Worm (Caenorhabditis elegans) whole organism, young adult: ENCODE measurements around the gene C14E2.7.

Source experiments
- B0019.2 ChIP-seq: fragments of 200-800 bp; sonication (Bioruptor generic); conservative IDR thresholded peaks from 2 replicates; pipeline ENCODE4 v1.3.6; 2022; ENCODE audit warnings: missing genetic modification reagents, missing genetic modification characterization, missing compliant biosample characterization
- B0336.3 ChIP-seq: fragments of 200-800 bp; sonication (Bioruptor generic); IDR thresholded peaks from 2 replicates; pipeline ENCODE4 v1.3.6; 2022; ENCODE audit warnings: missing genetic modification characterization, missing compliant biosample characterization
- D2030.7 ChIP-seq: fragments of 200-800 bp; sonication (Bioruptor generic); IDR thresholded peaks from 2 replicates; pipeline ENCODE4 v1.3.6; 2022; ENCODE audit warnings: missing genetic modification reagents, missing genetic modification characterization, missing compliant biosample characterization
- F22D6.2 ChIP-seq: sonication (generic microtip); optimal IDR thresholded peaks from 2 replicates; lab custom pipeline; 2016; ENCODE audit warnings: mild to moderate bottlenecking, missing genetic modification characterization, missing compliant biosample characterization
- F33H1.4 ChIP-seq: fragments of 200-800 bp; sonication (Bioruptor generic); IDR thresholded peaks from 2 replicates; pipeline ENCODE4 v1.3.6; 2022; ENCODE audit warnings: missing genetic modification reagents, missing genetic modification characterization, missing compliant biosample characterization
- F55B11.4 ChIP-seq: sonication (generic microtip); optimal IDR thresholded peaks from 2 replicates; lab custom pipeline; 2016; ENCODE audit warnings: missing compliant biosample characterization, missing genetic modification characterization, borderline replicate concordance; ENCODE audit not compliant: insufficient read depth
- F57A8.1 ChIP-seq: fragments of 200-800 bp; sonication (Bioruptor generic); optimal IDR thresholded peaks from 2 replicates; lab custom pipeline; 2018; ENCODE audit warnings: mild to moderate bottlenecking, missing genetic modification characterization, moderate library complexity, missing compliant biosample characterization
- K11D2.4 ChIP-seq: fragments of 200-800 bp; sonication (Bioruptor generic); IDR thresholded peaks from 2 replicates; pipeline ENCODE4 v1.3.6; 2022; ENCODE audit warnings: missing genetic modification reagents, missing genetic modification characterization, missing compliant biosample characterization
- K12H6.12 ChIP-seq: fragments of 200-800 bp; sonication (Bioruptor generic); optimal IDR thresholded peaks from 2 replicates; lab custom pipeline; 2018; ENCODE audit warnings: mild to moderate bottlenecking, missing genetic modification characterization, missing compliant biosample characterization
- Y53F4B.3 ChIP-seq: fragments of 200-800 bp; sonication (Bioruptor generic); IDR thresholded peaks from 2 replicates; pipeline ENCODE4 v1.3.6; 2022; ENCODE audit warnings: missing genetic modification reagents, missing genetic modification characterization, missing compliant biosample characterization
- Y56A3A.18 ChIP-seq: fragments of 200-800 bp; sonication (Bioruptor generic); IDR thresholded peaks from 2 replicates; pipeline ENCODE4 v1.3.6; 2022; ENCODE audit warnings: missing genetic modification reagents, missing genetic modification characterization, missing compliant biosample characterization
- Y95B8A.8 ChIP-seq: fragments of 200-800 bp; sonication (Bioruptor generic); IDR thresholded peaks from 2 replicates; pipeline ENCODE4 v1.3.6; 2022; ENCODE audit warnings: missing genetic modification reagents, missing genetic modification characterization, missing compliant biosample characterization
- ZK185.1 ChIP-seq: sonication (generic microtip); optimal IDR thresholded peaks from 2 replicates; lab custom pipeline; 2016; ENCODE audit warnings: mild to moderate bottlenecking, missing genetic modification characterization, missing compliant biosample characterization; ENCODE audit not compliant: poor library complexity, severe bottlenecking
- athp-1 ChIP-seq: sonication (generic microtip); optimal IDR thresholded peaks from 2 replicates; lab custom pipeline; 2017; ENCODE audit warnings: mild to moderate bottlenecking, missing genetic modification characterization, missing compliant biosample characterization
- attf-3 ChIP-seq: fragments of 200-800 bp; sonication (Bioruptor generic); conservative IDR thresholded peaks from 2 replicates; pipeline ENCODE4 v1.3.6; 2022; ENCODE audit warnings: missing genetic modification reagents, missing genetic modification characterization, missing compliant biosample characterization
- bed-2 ChIP-seq: fragments of 200-800 bp; sonication (Bioruptor generic); IDR thresholded peaks from 2 replicates; pipeline ENCODE4 v1.3.6; 2022; ENCODE audit warnings: missing genetic modification reagents, missing genetic modification characterization, missing compliant biosample characterization
- cebp-2 ChIP-seq: fragments of 200-800 bp; sonication (Bioruptor generic); IDR thresholded peaks from 2 replicates; pipeline ENCODE4 v1.3.6; 2022; ENCODE audit warnings: missing genetic modification characterization, missing compliant biosample characterization
- ceh-100 ChIP-seq: fragments of 200-800 bp; sonication (Bioruptor generic); IDR thresholded peaks from 2 replicates; pipeline ENCODE4 v1.3.6; 2022; ENCODE audit warnings: missing genetic modification reagents, missing genetic modification characterization, missing compliant biosample characterization
- ceh-27 ChIP-seq: fragments of 200-800 bp; sonication (Bioruptor generic); optimal IDR thresholded peaks from 2 replicates; lab custom pipeline; 2018; ENCODE audit warnings: mild to moderate bottlenecking, missing genetic modification characterization, moderate library complexity, missing compliant biosample characterization
- chd-7 ChIP-seq: sonication (generic microtip); optimal IDR thresholded peaks from 2 replicates; lab custom pipeline; 2016; ENCODE audit warnings: mild to moderate bottlenecking, missing genetic modification characterization, moderate library complexity, missing compliant biosample characterization
- egl-44 ChIP-seq: fragments of 200-800 bp; sonication (Bioruptor generic); IDR thresholded peaks from 2 replicates; pipeline ENCODE4 v1.3.6; 2022; ENCODE audit warnings: missing genetic modification reagents, missing genetic modification characterization, missing compliant biosample characterization
- egrh-3 ChIP-seq: fragments of 200-800 bp; sonication (Bioruptor generic); IDR thresholded peaks from 2 replicates; pipeline ENCODE4 v1.3.6; 2022; ENCODE audit warnings: missing genetic modification reagents, missing genetic modification characterization, missing compliant biosample characterization
- ekl-4 ChIP-seq: fragments of 200-800 bp; sonication (Bioruptor generic); IDR thresholded peaks from 2 replicates; pipeline ENCODE4 v1.3.6; 2022; ENCODE audit warnings: missing genetic modification reagents, missing genetic modification characterization, missing compliant biosample characterization
- ets-4 ChIP-seq: fragments of 200-800 bp; sonication (Bioruptor generic); optimal IDR thresholded peaks from 2 replicates; lab custom pipeline; 2018; ENCODE audit warnings: mild to moderate bottlenecking, missing genetic modification characterization, missing compliant biosample characterization
- him-1 ChIP-seq: sonication (generic microtip); optimal IDR thresholded peaks from 2 replicates; lab custom pipeline; 2016; ENCODE audit warnings: missing genotype, missing genetic modification reagents, missing genetic modification characterization, missing compliant biosample characterization
- hlh-12 ChIP-seq: sonication (generic microtip); optimal IDR thresholded peaks from 2 replicates; lab custom pipeline; 2016; ENCODE audit warnings: missing genetic modification characterization, missing compliant biosample characterization
- hmg-1.2 ChIP-seq: fragments of 200-800 bp; sonication (Bioruptor generic); IDR thresholded peaks from 2 replicates; pipeline ENCODE4 v1.3.6; 2022; ENCODE audit warnings: missing genetic modification reagents, missing genetic modification characterization, missing compliant biosample characterization
- hmg-20 ChIP-seq: fragments of 200-800 bp; sonication (Bioruptor generic); IDR thresholded peaks from 2 replicates; pipeline ENCODE4 v1.3.6; 2022; ENCODE audit warnings: missing genetic modification reagents, missing genetic modification characterization, missing compliant biosample characterization
- let-526 ChIP-seq: fragments of 200-800 bp; sonication (Bioruptor generic); IDR thresholded peaks from 2 replicates; pipeline ENCODE4 v1.3.6; 2022; ENCODE audit warnings: missing genetic modification reagents, missing genetic modification characterization, missing compliant biosample characterization
- lsl-1 ChIP-seq: fragments of 200-800 bp; sonication (Bioruptor generic); optimal IDR thresholded peaks from 2 replicates; lab custom pipeline; 2018; ENCODE audit warnings: mild to moderate bottlenecking, missing genetic modification characterization, moderate library complexity, missing compliant biosample characterization
- madf-10 ChIP-seq: sonication (generic microtip); optimal IDR thresholded peaks from 2 replicates; lab custom pipeline; 2016; ENCODE audit warnings: mild to moderate bottlenecking, missing genetic modification characterization, missing compliant biosample characterization
- madf-3 ChIP-seq: fragments of 200-800 bp; sonication (Bioruptor generic); IDR thresholded peaks from 2 replicates; pipeline ENCODE4 v1.3.6; 2022; ENCODE audit warnings: missing genetic modification reagents, missing genetic modification characterization, missing compliant biosample characterization
- madf-6 ChIP-seq: fragments of 200-800 bp; sonication (Bioruptor generic); IDR thresholded peaks from 2 replicates; pipeline ENCODE4 v1.3.6; 2022; ENCODE audit warnings: missing genetic modification reagents, missing genetic modification characterization, missing compliant biosample characterization
- mxl-1 ChIP-seq: sonication (generic microtip); optimal IDR thresholded peaks from 2 replicates; lab custom pipeline; 2016; ENCODE audit warnings: missing genetic modification characterization, missing compliant biosample characterization
- nfyb-1 ChIP-seq: fragments of 200-800 bp; sonication (Bioruptor generic); IDR thresholded peaks from 2 replicates; pipeline ENCODE4 v1.3.6; 2022; ENCODE audit warnings: missing genetic modification reagents, missing genetic modification characterization, missing compliant biosample characterization
- nhr-179 ChIP-seq: sonication (generic microtip); optimal IDR thresholded peaks from 2 replicates; lab custom pipeline; 2016; ENCODE audit warnings: mild to moderate bottlenecking, missing genetic modification characterization, missing compliant biosample characterization
- nhr-27 ChIP-seq: fragments of 200-800 bp; sonication (Bioruptor generic); optimal IDR thresholded peaks from 2 replicates; lab custom pipeline; 2018; ENCODE audit warnings: mild to moderate bottlenecking, missing genetic modification characterization, moderate library complexity, missing compliant biosample characterization
- nhr-90 ChIP-seq: sonication (generic microtip); optimal IDR thresholded peaks from 2 replicates; lab custom pipeline; 2016; ENCODE audit warnings: missing genotype, mild to moderate bottlenecking, missing genetic modification characterization, missing compliant biosample characterization
- pbrm-1 ChIP-seq: fragments of 200-800 bp; sonication (Bioruptor generic); IDR thresholded peaks from 2 replicates; pipeline ENCODE4 v1.3.6; 2022; ENCODE audit warnings: missing genetic modification reagents, missing genetic modification characterization, missing compliant biosample characterization
- pha-4 ChIP-seq: fragments of 150-350 bp; sonication (generic microtip); optimal IDR thresholded peaks from 2 replicates; lab custom pipeline; 2014; ENCODE audit warnings: missing biosample characterization, missing genetic modification reagents, missing genetic modification characterization
- rec-8 ChIP-seq, 2 experiments: sonication (generic microtip); optimal IDR thresholded peaks; 2 replicates each; lab custom pipeline; 2016; ENCODE audit warnings: mild to moderate bottlenecking in 2 of 2, missing genetic modification characterization in 2 of 2, missing genetic modification reagents in 2 of 2, missing genotype in 2 of 2, missing biosample characterization in 1 of 2, missing compliant biosample characterization in 1 of 2, moderate library complexity in 1 of 2
- snpc-3.4 ChIP-seq: sonication (generic microtip); optimal IDR thresholded peaks from 2 replicates; lab custom pipeline; 2017; ENCODE audit warnings: missing genetic modification characterization, mild to moderate bottlenecking, missing compliant biosample characterization, antibody characterized with exemption, moderate library complexity, missing genotype, missing genetic modification reagents
- snpc-4 ChIP-seq, 5 experiments: fragments of 150-350 bp in 1 of 5; sonication (generic microtip) in 4 of 5; optimal IDR thresholded peaks; 2 replicates each; lab custom pipeline; 2014 to 2018; ENCODE audit warnings: missing genetic modification characterization in 5 of 5, missing biosample characterization in 3 of 5, antibody characterized with exemption in 2 of 5, mild to moderate bottlenecking in 2 of 5, missing compliant biosample characterization in 2 of 5, missing genotype in 2 of 5, moderate library complexity in 2 of 5, missing genetic modification reagents in 1 of 5
- unc-130 ChIP-seq: sonication (generic microtip); optimal IDR thresholded peaks from 2 replicates; lab custom pipeline; 2016; ENCODE audit warnings: missing genetic modification reagents, missing genetic modification characterization, missing compliant biosample characterization
- ztf-25 ChIP-seq: fragments of 200-800 bp; sonication (Bioruptor generic); IDR thresholded peaks from 2 replicates; pipeline ENCODE4 v1.3.6; 2022; ENCODE audit warnings: missing genetic modification reagents, missing genetic modification characterization, missing compliant biosample characterization
- ztf-28 ChIP-seq: fragments of 200-800 bp; sonication (Bioruptor generic); IDR thresholded peaks from 2 replicates; pipeline ENCODE4 v1.3.6; 2022; ENCODE audit warnings: missing genetic modification reagents, missing genetic modification characterization, missing compliant biosample characterization
- ztf-3 ChIP-seq: fragments of 200-800 bp; sonication (Bioruptor generic); optimal IDR thresholded peaks from 2 replicates; lab custom pipeline; 2018; ENCODE audit warnings: mild to moderate bottlenecking, missing genetic modification characterization, missing compliant biosample characterization
- ztf-6 ChIP-seq: fragments of 200-800 bp; sonication (Bioruptor generic); IDR thresholded peaks from 2 replicates; pipeline ENCODE4 v1.3.6; 2022; ENCODE audit warnings: missing genetic modification reagents, missing genetic modification characterization, missing compliant biosample characterization

Gene C14E2.7

ce11 chrX:1856160-1856559 is 40.0 kb downstream of the C14E2.7 start, which contains the start of gene ceh-39 (continued):
- TF ChIP-seq nhr-90 (no peak), bed-2 (GFP tag; lab: Robert Waterston, UW) (no peak), nhr-27 (tag; lab: Kevin White, UChicago) (no peak), F57A8.1 (no peak), K11D2.4 (no peak), snpc-3.4 (tag; lab: Kevin White, UChicago) (no peak), ZK185.1 (tag; lab: Kevin White, UChicago) (no peak), mxl-1 (tag; lab: Kevin White, UChicago) (no peak), ztf-3 (no peak), pha-4 (no peak), ztf-6 (no peak), egl-44 (GFP tag; lab: Robert Waterston, UW) (no peak), ekl-4 (GFP tag; lab: Robert Waterston, UW) (no peak), F22D6.2 (no peak), madf-10 (no peak), hmg-1.2 (GFP tag; lab: Robert Waterston, UW) (peak; percentile 87), ztf-28 (no peak), hlh-12 (tag; lab: Kevin White, UChicago) (no peak), D2030.7 (GFP tag; lab: Robert Waterston, UW) (no peak), rec-8 (tag; optimal IDR thresholded peaks at IDR 0.05; lab: Kevin White, UChicago) (no peak), ceh-100 (GFP tag; lab: Robert Waterston, UW) (no peak), snpc-4 (GFP tag; optimal IDR thresholded peaks at IDR 0.05; lab: Kevin White, UChicago) (no peak), snpc-4 (tag; optimal IDR thresholded peaks at IDR 0.05; lab: Kevin White, UChicago) (no peak), egrh-3 (peak; percentile 76; the same call in 1 of the 2 replicates), madf-6 (GFP tag; lab: Robert Waterston, UW) (peak; percentile 59), madf-3 (0 out of 2 replicates have a peak, but pooled peaks have one; percentile 63), let-526 (GFP tag; lab: Robert Waterston, UW) (0 out of 2 replicates have a peak, but pooled peaks have one; percentile 7), B0336.3 (no peak), nhr-179 (no peak), him-1 (tag; lab: Kevin White, UChicago) (no peak), hmg-20 (GFP tag; lab: Robert Waterston, UW) (0 out of 2 replicates have a peak, but pooled peaks have one; percentile 17), ets-4 (GFP tag; lab: Kevin White, UChicago) (no peak), pbrm-1 (no peak), lsl-1 (GFP tag; lab: Kevin White, UChicago) (no peak), ztf-25 (GFP tag; lab: Robert Waterston, UW) (no peak), chd-7 (no peak), ceh-27 (GFP tag; lab: Kevin White, UChicago) (peak; percentile 26), attf-3 (GFP tag; lab: Robert Waterston, UW) (0 out of 2 replicates have a peak, but pooled peaks have one; percentile 14), Y53F4B.3 (GFP tag; lab: Robert Waterston, UW) (no peak), unc-130 (no peak), F55B11.4 (no peak), athp-1 (tag; lab: Kevin White, UChicago) (no peak), nfyb-1 (GFP tag; lab: Robert Waterston, UW) (no peak), cebp-2 (no peak), F33H1.4 (GFP tag; lab: Robert Waterston, UW) (no peak), B0019.2 (GFP tag; lab: Robert Waterston, UW) (no peak), Y95B8A.8 (GFP tag; lab: Robert Waterston, UW) (no peak), K12H6.12 (tag; lab: Kevin White, UChicago) (no peak), Y56A3A.18 (GFP tag; lab: Robert Waterston, UW) (no peak)
